Fruit fly (Drosophila melanogaster): ENCODE measurements around the gene CG4480.
"Not testable (repeated sequence)": the region's sequence is repeated elsewhere in the genome, so short reads cannot be mapped to it uniquely, and the experiment has no call there.

The CG4480 gene

dm6 chr2L:14871922-14872321, at the start of gene CG4480:
Gene CG4480 (minus strand): TSS chr2L:14872022.
- TF ChIP-seq CG5204 (GFP tag; optimal IDR thresholded peaks at IDR 0.05) (no peak), toe (GFP tag; optimal IDR thresholded peaks at IDR 0.05) (no peak), tj (GFP tag; optimal IDR thresholded peaks at IDR 0.05) (no peak), Mnt (GFP tag; optimal IDR thresholded peaks at IDR 0.05) (no peak), cic (GFP tag; optimal IDR thresholded peaks at IDR 0.05) (no peak), Crg-1 (GFP tag; optimal IDR thresholded peaks at IDR 0.05) (no peak), Hr96 (GFP tag; optimal IDR thresholded peaks at IDR 0.05) (no peak), ovo (GFP tag; optimal IDR thresholded peaks at IDR 0.05) (no peak), CG14711 (tag; optimal IDR thresholded peaks at IDR 0.05) (no peak), pad (GFP tag; optimal IDR thresholded peaks at IDR 0.05) (no peak), Clk (GFP tag; optimal IDR thresholded peaks at IDR 0.05) (no peak), CG12768 (GFP tag; optimal IDR thresholded peaks at IDR 0.05) (no peak), CG7045 (GFP tag; optimal IDR thresholded peaks at IDR 0.05) (no peak)

DNA sequence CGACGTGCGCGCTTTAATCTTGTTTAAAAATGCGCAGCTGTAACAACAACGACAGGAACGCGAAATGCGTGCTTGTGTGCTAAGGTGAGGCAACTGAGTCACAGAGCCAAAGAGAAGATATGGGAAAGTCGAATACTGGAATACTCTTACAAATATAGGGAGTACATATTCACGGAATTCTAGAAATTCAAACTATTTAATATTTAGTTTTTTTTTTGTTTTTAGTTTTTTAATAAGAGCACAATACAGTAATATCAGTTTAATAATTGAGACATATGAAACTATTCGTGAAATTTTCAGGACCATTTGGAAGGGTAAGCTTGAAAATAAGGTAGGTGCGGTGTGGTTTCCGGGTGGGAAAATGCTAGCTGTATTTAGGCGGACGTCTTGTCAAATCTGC, 15.7 kb upstream of the CG4480 start:
- no peak for TF ChIP-seq cnc (optimal IDR thresholded peaks at IDR 0.05)
- no peak for TF ChIP-seq toe (GFP tag; optimal IDR thresholded peaks at IDR 0.05)
- TF ChIP-seq CG14711 (tag; optimal IDR thresholded peaks at IDR 0.05): no peak
- no peak for TF ChIP-seq Clk (GFP tag; optimal IDR thresholded peaks at IDR 0.05)
- TF ChIP-seq CG11617 (GFP tag; optimal IDR thresholded peaks at IDR 0.05): no peak
- TF ChIP-seq pad (GFP tag; optimal IDR thresholded peaks at IDR 0.05): no peak
- TF ChIP-seq ovo (GFP tag; optimal IDR thresholded peaks at IDR 0.05): no peak
- TF ChIP-seq kay (GFP tag; ENCODE audit: borderline replicate concordance): no peak
- TF ChIP-seq CG7101 (tag; optimal IDR thresholded peaks at IDR 0.05): no peak
- no peak for TF ChIP-seq CG7045 (GFP tag; optimal IDR thresholded peaks at IDR 0.05)
- no peak for TF ChIP-seq CG5204 (GFP tag; optimal IDR thresholded peaks at IDR 0.05)
- no peak for TF ChIP-seq Crg-1 (GFP tag; optimal IDR thresholded peaks at IDR 0.05)
- no peak for TF ChIP-seq CG1620 (GFP tag; optimal IDR thresholded peaks at IDR 0.05)

- not testable (repeated sequence) for TF ChIP-seq Crg-1 (GFP tag; optimal IDR thresholded peaks at IDR 0.05); kay (GFP tag; ENCODE audit: borderline replicate concordance); CG7045 (GFP tag; optimal IDR thresholded peaks at IDR 0.05)
Observed at dm6 chr2L:14883621-14884020, 11.8 kb upstream of the CG4480 start, which contains the start of gene ProtB. Gene ProtB (minus strand): TSS chr2L:14883721.

DNA sequence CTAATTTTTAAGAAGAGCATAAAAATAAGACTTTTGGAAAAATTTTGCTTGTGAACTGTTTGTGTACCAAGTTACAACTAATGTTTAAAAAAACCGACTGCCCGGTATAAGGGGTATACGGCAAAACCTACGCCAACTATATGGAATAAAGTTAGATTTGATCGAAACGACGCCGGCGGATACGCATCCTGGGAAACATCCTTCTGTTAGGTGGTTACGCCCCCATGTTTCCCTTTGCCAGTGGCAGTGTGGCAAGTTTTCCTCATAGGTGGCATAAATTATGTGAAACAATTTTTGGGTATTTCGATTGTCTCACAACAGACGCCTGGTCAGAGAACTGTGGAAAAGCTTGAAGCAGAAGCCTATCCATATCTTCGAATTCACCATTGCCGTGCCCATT, 9.7 kb upstream of the CG4480 start, which contains the start of gene ProtA:
TSS of gene ProtA (minus strand) at position 101 of the 400 bp plus-strand sequence.
- not testable (repeated sequence) for TF ChIP-seq CG5204, CG1620, pad (GFP tag; optimal IDR thresholded peaks at IDR 0.05)

DNA sequence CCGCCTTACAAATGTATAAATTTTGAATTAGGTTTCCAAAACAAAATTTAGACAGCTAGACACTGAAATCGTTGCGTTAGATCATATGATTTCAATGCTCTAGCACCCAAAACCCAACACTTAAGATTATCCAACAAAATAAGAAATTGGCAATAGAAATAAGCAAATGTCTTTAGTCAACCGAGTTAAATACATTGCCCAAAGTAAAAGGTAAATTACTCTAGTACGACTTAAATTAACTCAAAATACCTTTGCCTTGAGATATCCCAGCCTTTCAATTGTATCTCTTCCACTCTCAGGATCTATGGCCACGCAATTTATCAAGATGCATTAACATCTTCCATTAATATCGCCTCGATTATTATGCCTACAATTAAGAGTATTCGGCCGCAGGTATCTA, 4.4 kb upstream of the CG4480 start, which contains the start of gene CG15278:
TSS of gene CG15278 (minus strand) at position 101 of the 400 bp plus-strand sequence.
- no peak for TF ChIP-seq cic (GFP tag; optimal IDR thresholded peaks at IDR 0.05)
- no peak for TF ChIP-seq CG7101 (tag; optimal IDR thresholded peaks at IDR 0.05)
- no peak for TF ChIP-seq CG14711 (tag; optimal IDR thresholded peaks at IDR 0.05)
- no peak for TF ChIP-seq tj (GFP tag; optimal IDR thresholded peaks at IDR 0.05)
- TF ChIP-seq CG11617 (GFP tag; optimal IDR thresholded peaks at IDR 0.05): no peak
- TF ChIP-seq Crg-1 (GFP tag; optimal IDR thresholded peaks at IDR 0.05): no peak
- TF ChIP-seq pad (GFP tag; optimal IDR thresholded peaks at IDR 0.05): no peak
- TF ChIP-seq kay (GFP tag; ENCODE audit: borderline replicate concordance): no peak
- TF ChIP-seq toe (GFP tag; optimal IDR thresholded peaks at IDR 0.05): no peak
- TF ChIP-seq bab1 (GFP tag; optimal IDR thresholded peaks at IDR 0.05): no peak
- no peak for TF ChIP-seq Clk (GFP tag; optimal IDR thresholded peaks at IDR 0.05)
- no peak for TF ChIP-seq Mnt (GFP tag; optimal IDR thresholded peaks at IDR 0.05)
- no peak for TF ChIP-seq CG33017 (tag; optimal IDR thresholded peaks at IDR 0.05)
- no peak for TF ChIP-seq ovo (GFP tag; optimal IDR thresholded peaks at IDR 0.05)
- no peak for TF ChIP-seq Hr96 (GFP tag; optimal IDR thresholded peaks at IDR 0.05)
- no peak for TF ChIP-seq CG5204 (GFP tag; optimal IDR thresholded peaks at IDR 0.05)
- TF ChIP-seq CG12768 (GFP tag; optimal IDR thresholded peaks at IDR 0.05): no peak
- TF ChIP-seq CG1620 (GFP tag; optimal IDR thresholded peaks at IDR 0.05): no peak
- no peak for TF ChIP-seq cnc (optimal IDR thresholded peaks at IDR 0.05)

dm6 chr2L:14851678-14852077, 20.1 kb downstream of the CG4480 start, which contains the start of gene CG15279:
Gene CG15279 (minus strand): TSS chr2L:14851749.
- TF ChIP-seq ovo (GFP tag; optimal IDR thresholded peaks at IDR 0.05) (no peak), Hr96 (GFP tag; optimal IDR thresholded peaks at IDR 0.05) (no peak), cic (GFP tag; optimal IDR thresholded peaks at IDR 0.05) (no peak), pad (GFP tag; optimal IDR thresholded peaks at IDR 0.05) (no peak), CG11617 (GFP tag; optimal IDR thresholded peaks at IDR 0.05) (no peak), CG7045 (GFP tag; optimal IDR thresholded peaks at IDR 0.05) (no peak), Mnt (GFP tag; optimal IDR thresholded peaks at IDR 0.05) (no peak)

- TF ChIP-seq CG5204 (GFP tag; optimal IDR thresholded peaks at IDR 0.05) (no peak), tj (GFP tag; optimal IDR thresholded peaks at IDR 0.05) (no peak), ovo (GFP tag; optimal IDR thresholded peaks at IDR 0.05) (no peak), CG7045 (GFP tag; optimal IDR thresholded peaks at IDR 0.05) (no peak)
Observed at dm6 chr2L:14842058-14842457, 29.8 kb downstream of the CG4480 start, which contains the start of gene CG42682. Gene CG42682 (plus strand): TSS chr2L:14842358.
